Worm (Caenorhabditis elegans): ENCODE data around the gene C44C10.7.

ce11 chrX:11684261-11684660 is 3.8 kb downstream of the C44C10.7 start, which contains the start of gene hnd-1:
- TF ChIP-seq nhr-25 (tag; optimal IDR thresholded peaks at IDR 0.05) (no peak), ceh-82 (tag; optimal IDR thresholded peaks at IDR 0.05) (no peak), nhr-77 (tag; optimal IDR thresholded peaks at IDR 0.05) (no peak), nhr-237 (tag; optimal IDR thresholded peaks at IDR 0.05) (no peak), mdl-1 (tag; optimal IDR thresholded peaks at IDR 0.05) (no peak), fos-1 (tag; optimal IDR thresholded peaks at IDR 0.05) (no peak), nhr-10 (tag; optimal IDR thresholded peaks at IDR 0.05) (no peak), aly-2 (tag; optimal IDR thresholded peaks at IDR 0.05) (no peak)
